Worm (Caenorhabditis elegans) whole organism, L4/young adult: ENCODE measurements around the gene W04E12.9.

ENCODE experiments used
- W03F9.2 ChIP-seq: fragments of 150-350 bp; optimal IDR thresholded peaks from 2 replicates; lab custom pipeline; 2014; ENCODE audit warnings: missing biosample characterization, missing genetic modification characterization
- dao-5 ChIP-seq: sonication (generic microtip); optimal IDR thresholded peaks from 2 replicates; lab custom pipeline; 2016; ENCODE audit warnings: missing genotype, missing genetic modification characterization, moderate library complexity, missing compliant biosample characterization
- him-1 ChIP-seq: sonication (generic microtip); optimal IDR thresholded peaks from 2 replicates; lab custom pipeline; 2016; ENCODE audit warnings: missing genotype, missing genetic modification reagents, missing genetic modification characterization, missing compliant biosample characterization

DNA sequence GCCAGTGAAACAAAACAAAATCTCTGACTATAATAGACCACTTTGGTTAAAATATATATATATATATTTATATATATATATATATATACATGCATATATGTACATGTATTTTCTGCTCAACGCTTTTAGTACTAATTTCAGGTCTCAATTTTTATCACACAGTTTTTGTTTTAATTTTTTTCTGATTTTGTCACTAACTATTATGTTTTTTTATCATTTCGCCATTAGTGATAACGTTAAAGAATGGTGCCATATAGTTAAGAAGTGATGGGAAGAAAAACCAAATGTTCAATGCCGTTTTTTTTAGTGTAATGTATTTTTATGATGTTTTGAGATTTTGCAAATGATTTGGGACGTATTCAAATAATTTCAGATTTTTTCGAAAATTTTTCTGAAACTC is 2.0 kb upstream of the W04E12.9 start:
- TF ChIP-seq W03F9.2 (tag; lab: Kevin White, UChicago) (no peak), him-1 (tag; lab: Kevin White, UChicago) (no peak), dao-5 (tag; lab: Kevin White, UChicago) (no peak)
